Worm (Caenorhabditis elegans): ENCODE data around the gene pnp-1.

The pnp-1 gene

ce11 chrIV:295734-296201 is 2.3 kb downstream of the pnp-1 start:
- TF ChIP-seq daf-12 (tag; optimal IDR thresholded peaks at IDR 0.05) (no peak), ZK337.2 (GFP tag; IDR thresholded peaks at IDR 0.05) (no peak), snpc-1.2 (GFP tag; IDR thresholded peaks at IDR 0.05) (no peak), F44E2.7 (GFP tag; IDR thresholded peaks at IDR 0.05) (no peak), lin-39 (tag; optimal IDR thresholded peaks at IDR 0.05) (no peak), nhr-41 (GFP tag; IDR thresholded peaks at IDR 0.05) (no peak), mes-2 (tag; optimal IDR thresholded peaks at IDR 0.05; ENCODE audit: poor library complexity, severe bottlenecking) (no peak), hmg-1.1 (GFP tag; IDR thresholded peaks at IDR 0.05) (no peak), tra-1 (GFP tag; IDR thresholded peaks at IDR 0.05) (peak; percentile 60; the same call in 1 of the 2 replicates), aly-2 (tag; optimal IDR thresholded peaks at IDR 0.05) (no peak), egl-43 (GFP tag; IDR thresholded peaks at IDR 0.05) (no peak), R02D3.7 (tag; optimal IDR thresholded peaks at IDR 0.05) (no peak), Y48G9A.11 (GFP tag; IDR thresholded peaks at IDR 0.05) (no peak), gei-8 (GFP tag; optimal IDR thresholded peaks at IDR 0.05) (peak; percentile 39), rbr-2 (tag; optimal IDR thresholded peaks at IDR 0.05) (no peak), daf-8 (GFP tag; IDR thresholded peaks at IDR 0.05) (no peak), lim-7 (GFP tag; IDR thresholded peaks at IDR 0.05) (no peak), saeg-2 (GFP tag; IDR thresholded peaks at IDR 0.05) (0 out of 2 replicates have a peak, but pooled peaks have one; percentile 10), dmd-8 (GFP tag; IDR thresholded peaks at IDR 0.05) (no peak), hif-1 (tag; optimal IDR thresholded peaks at IDR 0.05) (no peak), daf-19 (GFP tag; conservative IDR thresholded peaks at IDR 0.05) (no peak), mxl-2 (GFP tag; conservative IDR thresholded peaks at IDR 0.05) (peak; percentile 49; the same call in 1 of the 2 replicates), madf-9 (GFP tag; conservative IDR thresholded peaks at IDR 0.05) (no peak), vab-7 (GFP tag; IDR thresholded peaks at IDR 0.05) (no peak), T20F7.1 (GFP tag; optimal IDR thresholded peaks at IDR 0.05) (peak; percentile 17), madf-5 (GFP tag; IDR thresholded peaks at IDR 0.05) (no peak), F10B5.3 (tag; optimal IDR thresholded peaks at IDR 0.05) (no peak), T26A8.4 (GFP tag; IDR thresholded peaks at IDR 0.05) (0 out of 2 replicates have a peak, but pooled peaks have one; percentile 31), mdl-1 (tag; optimal IDR thresholded peaks at IDR 0.05) (peak in 1 of 2 experiments; percentile 18), sdz-12 (GFP tag; optimal IDR thresholded peaks at IDR 0.05) (no peak), unc-130 (GFP tag; optimal IDR thresholded peaks at IDR 0.05) (no peak), nhr-6 (tag; optimal IDR thresholded peaks at IDR 0.05) (no peak), lin-15B (tag; optimal IDR thresholded peaks at IDR 0.05) (no peak), egl-27 (tag; optimal IDR thresholded peaks at IDR 0.05) (no peak), nhr-77 (tag; optimal IDR thresholded peaks at IDR 0.05) (peak; percentile 69), nhr-48 (tag; optimal IDR thresholded peaks at IDR 0.05) (peak; percentile 54), tag-97 (GFP tag; IDR thresholded peaks at IDR 0.05) (no peak), F49E8.2 (tag; optimal IDR thresholded peaks at IDR 0.05; ENCODE audit: borderline replicate concordance) (no peak), F37D6.2 (tag; optimal IDR thresholded peaks at IDR 0.05) (no peak), zfp-3 (GFP tag; conservative IDR thresholded peaks at IDR 0.05) (peak; percentile 23; the same call in 1 of the 2 replicates), nhr-28 (tag; optimal IDR thresholded peaks at IDR 0.05) (peak; percentile 67), fkh-10 (GFP tag; optimal IDR thresholded peaks at IDR 0.05) (no peak), zip-11 (GFP tag; IDR thresholded peaks at IDR 0.05) (no peak), dmd-9 (GFP tag; IDR thresholded peaks at IDR 0.05) (no peak), nhr-76 (tag; optimal IDR thresholded peaks at IDR 0.05) (no peak), ceh-44 (GFP tag; IDR thresholded peaks at IDR 0.05) (no peak), Y105C5A.15 (GFP tag; IDR thresholded peaks at IDR 0.05) (no peak), daf-16 (GFP tag; optimal IDR thresholded peaks at IDR 0.05) (no peak), daf-16 (tag; optimal IDR thresholded peaks at IDR 0.05) (peak; percentile 78), zfp-2 (tag; optimal IDR thresholded peaks at IDR 0.05) (no peak), arid-1 (GFP tag; conservative IDR thresholded peaks at IDR 0.05) (no peak), set-16 (GFP tag; IDR thresholded peaks at IDR 0.05) (no peak)
